Worm (Caenorhabditis elegans) whole organism, L4/young adult: ENCODE results near the gene rnr-1.

Experiments used
- W03F9.2 ChIP-seq: fragments of 150-350 bp; optimal IDR thresholded peaks from 2 replicates; lab custom pipeline; 2014; ENCODE audit warnings: missing biosample characterization, missing genetic modification characterization
- dao-5 ChIP-seq: sonication (generic microtip); optimal IDR thresholded peaks from 2 replicates; lab custom pipeline; 2016; ENCODE audit warnings: missing genotype, missing genetic modification characterization, moderate library complexity, missing compliant biosample characterization
- him-1 ChIP-seq: sonication (generic microtip); optimal IDR thresholded peaks from 2 replicates; lab custom pipeline; 2016; ENCODE audit warnings: missing genotype, missing genetic modification reagents, missing genetic modification characterization, missing compliant biosample characterization

DNA sequence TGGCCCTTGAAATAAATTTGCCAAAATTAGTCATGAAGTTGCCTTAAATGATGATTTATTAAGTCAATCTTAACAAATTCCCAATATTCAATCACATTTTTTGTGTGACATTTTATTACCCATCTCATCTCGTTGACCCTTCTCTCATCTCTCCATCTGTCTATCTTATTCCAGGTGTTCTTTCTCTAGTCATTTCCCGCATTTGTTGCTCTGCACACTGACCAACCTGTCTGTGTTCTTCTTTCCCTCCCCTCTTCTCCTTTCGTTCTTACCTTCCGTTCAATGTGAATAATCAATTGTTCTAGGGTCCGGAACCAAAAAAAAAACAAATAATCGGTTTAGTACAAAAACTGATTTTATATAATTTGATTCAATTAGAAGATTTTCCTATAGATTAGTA is 18.6 kb upstream of the rnr-1 start, which contains the start of gene T02C1.1:
- TF ChIP-seq dao-5 (tag; lab: Kevin White, UChicago) (no peak), him-1 (tag; lab: Kevin White, UChicago) (no peak), W03F9.2 (tag; lab: Kevin White, UChicago) (no peak)
